Worm (Caenorhabditis elegans) whole organism, L2 larva: ENCODE data around the gene C39F7.5.

Source experiments
- ceh-82 ChIP-seq: fragments of 150-350 bp; optimal IDR thresholded peaks from 2 replicates; lab custom pipeline; 2014; ENCODE audit warnings: missing biosample characterization, missing genetic modification characterization
- crh-2 ChIP-seq: sonication (generic microtip); optimal IDR thresholded peaks from 2 replicates; lab custom pipeline; 2017; ENCODE audit warnings: missing biosample characterization, missing genetic modification characterization
- dmd-4 ChIP-seq: sonication (generic microtip); optimal IDR thresholded peaks from 2 replicates; lab custom pipeline; 2017; ENCODE audit warnings: missing biosample characterization, missing genetic modification characterization
- elt-1 ChIP-seq: fragments of 150-350 bp; optimal IDR thresholded peaks from 2 replicates; lab custom pipeline; 2014; ENCODE audit warnings: missing biosample characterization, missing genetic modification characterization
- mab-5 ChIP-seq: fragments of 150-350 bp; optimal IDR thresholded peaks from 2 replicates; lab custom pipeline; 2014; ENCODE audit warnings: missing biosample characterization, missing genetic modification characterization
- mdl-1 ChIP-seq, 2 experiments: fragments of 150-350 bp in 1 of 2; sonication (generic microtip) in 1 of 2; optimal IDR thresholded peaks; 2 replicates each; lab custom pipeline; 2017; ENCODE audit warnings: missing biosample characterization in 2 of 2, missing genetic modification characterization in 2 of 2
- nhr-10 ChIP-seq: sonication (generic microtip); optimal IDR thresholded peaks from 2 replicates; lab custom pipeline; 2017; ENCODE audit warnings: missing biosample characterization, missing genetic modification characterization
- nhr-11 ChIP-seq: fragments of 150-350 bp; optimal IDR thresholded peaks from 2 replicates; lab custom pipeline; 2014; ENCODE audit warnings: missing biosample characterization, missing genetic modification characterization
- nhr-129 ChIP-seq: fragments of 150-350 bp; optimal IDR thresholded peaks from 2 replicates; lab custom pipeline; 2014; ENCODE audit warnings: missing biosample characterization, missing genetic modification characterization
- nhr-237 ChIP-seq: fragments of 150-350 bp; optimal IDR thresholded peaks from 2 replicates; lab custom pipeline; 2014; ENCODE audit warnings: missing biosample characterization, missing genetic modification characterization
- nhr-6 ChIP-seq: fragments of 150-350 bp; optimal IDR thresholded peaks from 2 replicates; lab custom pipeline; 2014; ENCODE audit warnings: missing biosample characterization, missing genetic modification characterization
- snpc-4 ChIP-seq: fragments of 150-350 bp; optimal IDR thresholded peaks from 2 replicates; lab custom pipeline; 2014; ENCODE audit warnings: missing biosample characterization, missing genetic modification characterization
- unc-39 ChIP-seq: fragments of 150-350 bp; optimal IDR thresholded peaks from 2 replicates; lab custom pipeline; 2014; ENCODE audit warnings: missing biosample characterization, missing genetic modification characterization

DNA sequence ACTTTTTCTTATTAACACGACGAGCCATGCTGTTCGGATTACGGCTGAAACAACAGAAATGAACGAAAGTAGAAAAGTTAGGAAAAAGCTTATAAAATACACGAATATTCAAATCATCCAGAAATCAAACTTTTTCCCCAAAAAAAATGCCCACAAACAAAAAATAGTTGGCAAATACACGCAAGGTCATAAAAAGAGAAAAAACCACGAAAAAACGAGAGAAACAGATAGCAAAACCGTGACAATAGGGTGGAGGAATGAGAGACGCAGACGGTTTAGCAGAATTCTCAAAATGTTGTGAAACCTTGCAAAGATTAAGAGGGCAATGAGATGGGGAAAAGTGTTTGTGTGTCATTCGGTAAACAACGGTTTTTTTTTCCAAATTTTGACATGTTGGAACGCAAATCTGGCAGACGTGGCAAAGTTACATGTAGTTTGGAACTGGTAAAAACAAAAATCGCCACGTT lies 21.1 kb downstream of the C39F7.5 start, which contains the start of gene tank-1:
- no peak for TF ChIP-seq ceh-82 (tag; lab: Kevin White, UChicago)
- TF ChIP-seq elt-1 (tag; lab: Kevin White, UChicago) = no peak
- TF ChIP-seq dmd-4 (tag; lab: Kevin White, UChicago) = no peak
- peak; percentile 63 for TF ChIP-seq nhr-129 (tag; lab: Kevin White, UChicago)
- no peak for TF ChIP-seq nhr-11 (tag; lab: Kevin White, UChicago)
- TF ChIP-seq unc-39 (tag; lab: Kevin White, UChicago) = no peak
- no peak for TF ChIP-seq nhr-10 (tag; lab: Kevin White, UChicago)
- no peak for TF ChIP-seq nhr-6
- TF ChIP-seq nhr-237 (tag; lab: Kevin White, UChicago) = no peak
- no peak for TF ChIP-seq snpc-4
- TF ChIP-seq mdl-1 (tag; optimal IDR thresholded peaks at IDR 0.05; lab: Kevin White, UChicago) = no peak
- TF ChIP-seq mab-5 = no peak
- peak; percentile 43 for TF ChIP-seq crh-2 (tag; lab: Kevin White, UChicago)
